Fruit fly (Drosophila melanogaster) whole organism, pupa: ENCODE measurements around the gene Glt.

Experiments
- CG10348 ChIP-seq: fragments of 200-800 bp; sonication (Bioruptor generic); IDR thresholded peaks from 2 replicates; pipeline ENCODE4 v1.3.6; 2022; ENCODE audit warnings: missing biosample characterization, missing genetic modification characterization
- CG17806 ChIP-seq: fragments of 200-800 bp; sonication (Bioruptor generic); optimal IDR thresholded peaks from 2 replicates; lab custom pipeline; 2018; ENCODE audit warnings: missing biosample characterization, mild to moderate bottlenecking, missing genetic modification characterization, moderate library complexity
- CG34367 ChIP-seq: fragments of 200-800 bp; sonication (Bioruptor generic); optimal IDR thresholded peaks from 2 replicates; lab custom pipeline; 2018; ENCODE audit warnings: missing biosample characterization, mild to moderate bottlenecking, missing genetic modification characterization
- CG4496 ChIP-seq: fragments of 200-800 bp; sonication (Bioruptor generic); IDR thresholded peaks from 3 replicates; pipeline ENCODE4 v1.3.6; 2022; ENCODE audit warnings: missing biosample characterization, missing genetic modification characterization
- CG9948 ChIP-seq: fragments of 200-800 bp; sonication (Bioruptor generic); optimal IDR thresholded peaks from 2 replicates; lab custom pipeline; 2018; ENCODE audit warnings: missing biosample characterization, mild to moderate bottlenecking, missing genetic modification characterization, moderate library complexity
- D1 ChIP-seq: fragments of 200-800 bp; sonication (Bioruptor generic); optimal IDR thresholded peaks from 2 replicates; lab custom pipeline; 2018; ENCODE audit warnings: missing biosample characterization, mild to moderate bottlenecking, missing genetic modification characterization, moderate library complexity
- Ets98B ChIP-seq: fragments of 200-800 bp; sonication (Bioruptor generic); IDR thresholded peaks from 2 replicates; pipeline ENCODE4 v1.3.6; 2022; ENCODE audit warnings: missing biosample characterization, missing genetic modification characterization
- Pif1A ChIP-seq: fragments of 200-800 bp; sonication (Bioruptor generic); optimal IDR thresholded peaks from 3 replicates; lab custom pipeline; 2016; ENCODE audit warnings: missing biosample characterization, missing genetic modification characterization
- gl ChIP-seq: fragments of 200-800 bp; sonication (Bioruptor generic); optimal IDR thresholded peaks from 2 replicates; lab custom pipeline; 2018; ENCODE audit warnings: missing biosample characterization, mild to moderate bottlenecking, missing genetic modification characterization
- rn ChIP-seq: fragments of 200-800 bp; sonication (Bioruptor generic); IDR thresholded peaks from 2 replicates; pipeline ENCODE4 v1.3.6; 2022; ENCODE audit warnings: missing biosample characterization, missing genetic modification characterization

dm6 chr2L:8707522-8707921, 35.0 kb downstream of the Glt start:
- TF ChIP-seq CG10348 (GFP tag; lab: Robert Waterston, UW) (no peak), D1 (tag; lab: Kevin White, UChicago) (no peak), CG17806 (no peak), gl (tag; lab: Kevin White, UChicago) (no peak), CG9948 (tag; lab: Kevin White, UChicago) (no peak), CG34367 (tag; lab: Kevin White, UChicago) (no peak), rn (GFP tag; lab: Robert Waterston, UW) (no peak), CG4496 (no peak), Ets98B (GFP tag; lab: Robert Waterston, UW) (no peak), Pif1A (no peak)
